Fruit fly (Drosophila melanogaster) whole organism, larva: Measurements from ENCODE around the gene gd.
A peak's percentile ranks its signal among the peaks of the same experiment; 100 is the strongest.

ENCODE experiments used
- noc ChIP-seq: fragments of 200-800 bp; sonication (Bioruptor generic); optimal IDR thresholded peaks from 3 replicates; lab custom pipeline; 2019; ENCODE audit warnings: missing biosample characterization, mild to moderate bottlenecking, missing genetic modification characterization, moderate library complexity

gd gene

DNA sequence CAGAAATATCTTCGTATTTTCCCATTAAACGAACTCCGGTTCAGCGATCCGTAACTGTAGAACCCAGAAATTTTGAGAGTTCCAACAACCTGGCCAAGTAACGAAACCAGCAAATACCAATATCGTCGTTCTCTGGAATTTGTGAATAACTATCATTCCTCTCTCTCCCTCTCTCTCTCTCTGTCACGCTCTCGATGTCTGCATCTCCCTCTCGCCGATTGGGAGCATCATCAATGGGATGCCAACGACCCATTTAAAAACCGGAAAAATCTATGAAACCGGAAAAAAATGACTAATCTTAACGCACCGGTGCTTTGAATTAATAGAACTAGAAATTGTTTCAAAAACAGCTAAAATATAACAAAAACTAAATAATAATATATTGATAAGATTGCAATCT lies 20.0 kb upstream of the gd start:
- TF ChIP-seq noc (tag; lab: Kevin White, UChicago), result no peak

DNA sequence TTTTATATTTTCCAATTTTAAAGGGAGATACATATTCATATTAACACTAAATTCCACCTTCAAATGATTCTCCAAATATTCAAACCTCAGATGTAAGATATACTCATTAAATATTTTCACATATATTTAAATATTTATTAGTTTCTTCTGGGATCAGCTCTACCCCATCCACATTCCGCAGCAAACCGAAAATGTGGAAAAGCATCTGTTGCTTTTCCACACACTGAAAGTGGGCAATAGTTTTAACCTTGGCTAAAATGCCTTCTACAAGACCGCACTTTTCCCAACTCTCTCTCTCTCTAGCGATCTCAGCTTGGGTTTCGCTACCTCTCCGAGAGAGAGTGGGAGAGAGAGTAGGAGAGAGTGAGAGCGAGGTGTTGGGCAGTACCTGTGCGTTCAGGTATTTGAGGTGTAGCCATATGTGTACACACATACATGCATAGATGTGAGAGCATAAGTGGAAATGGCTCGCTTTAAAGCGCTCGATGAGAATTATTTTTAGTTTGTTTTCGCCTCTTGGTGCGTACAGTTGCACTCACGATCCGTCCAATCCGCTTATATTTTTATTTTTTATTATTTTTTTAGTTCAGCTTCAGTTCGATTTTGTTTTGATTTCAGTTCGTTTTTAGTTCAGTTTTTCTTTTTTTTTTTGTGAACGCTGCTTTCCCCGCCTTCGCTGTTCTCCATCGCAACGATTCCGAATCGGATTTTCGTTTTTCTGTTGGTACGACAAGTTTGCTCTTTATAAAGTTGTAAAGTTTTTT lies 19.3 kb upstream of the gd start, which contains the start of gene CG1806:
Gene CG1806 (plus strand): TSS at position 499 of the 764 bp plus-strand sequence.
- TF ChIP-seq noc (tag; lab: Kevin White, UChicago), result no peak

DNA sequence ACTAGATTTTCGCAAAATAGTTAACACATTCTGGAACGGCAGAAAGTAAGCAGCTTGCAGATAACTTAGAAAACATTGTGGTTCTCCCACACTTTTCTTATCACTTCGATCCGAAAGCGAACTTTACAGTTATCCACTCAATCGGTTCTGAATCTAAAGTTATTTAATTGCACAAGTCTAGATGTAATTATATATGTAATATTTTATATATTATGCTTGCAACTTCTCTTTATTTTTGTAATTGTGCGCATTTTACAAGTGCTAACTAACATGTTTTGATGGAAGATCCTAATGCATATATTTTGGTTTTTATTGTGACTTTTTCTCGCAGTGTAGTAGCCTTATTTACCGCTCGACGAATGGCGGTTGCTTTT lies 16.8 kb upstream of the gd start:
- peak; percentile 12 for TF ChIP-seq noc (tag; lab: Kevin White, UChicago)

DNA sequence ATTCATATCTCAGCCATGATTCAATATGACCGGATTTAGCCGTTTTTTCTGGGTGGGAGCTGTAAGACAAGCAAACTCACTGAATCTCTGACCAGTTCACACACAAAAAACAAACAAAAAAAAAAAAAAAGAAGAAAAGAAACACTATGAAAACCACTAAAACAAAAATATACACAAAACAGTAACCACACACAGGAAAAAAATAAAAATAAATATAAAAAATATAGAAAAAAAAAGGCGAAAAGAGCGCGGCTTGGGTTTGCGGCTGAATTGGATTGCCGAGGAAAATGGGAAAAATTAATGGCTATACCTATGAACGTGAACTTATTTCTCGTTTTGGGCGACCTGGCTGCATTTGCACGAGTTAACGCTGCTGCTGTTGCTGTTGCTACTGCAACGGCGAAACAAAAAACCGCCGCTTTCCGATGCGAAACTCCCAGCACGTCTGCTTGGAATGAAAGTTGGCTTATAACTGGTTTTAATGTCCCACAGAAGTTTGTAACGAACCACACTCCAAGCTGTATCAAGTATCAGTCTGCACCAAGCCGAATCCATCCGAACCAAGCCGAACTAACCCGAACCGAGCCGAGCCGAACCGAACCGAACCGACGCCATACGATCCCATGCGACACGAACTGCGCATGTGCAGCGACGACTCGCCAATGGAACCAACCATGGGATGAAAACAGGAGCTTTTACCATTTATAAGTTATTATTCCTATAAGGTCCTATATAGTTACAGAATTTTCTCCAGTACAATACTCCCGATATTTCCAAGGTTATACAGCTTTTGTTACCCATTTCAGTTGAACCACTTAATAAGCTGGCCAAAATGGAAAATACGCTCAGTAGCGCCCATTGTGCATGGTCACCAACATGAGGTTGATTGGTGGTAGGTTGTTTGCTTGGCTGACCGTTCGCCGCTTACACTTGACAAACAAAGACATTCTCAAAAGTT lies 16.2 kb upstream of the gd start, which contains the start of gene fw:
Gene fw (minus strand): TSS at position 478 of the 958 bp plus-strand sequence.
- peak; percentile 42 for TF ChIP-seq noc (tag; lab: Kevin White, UChicago)

DNA sequence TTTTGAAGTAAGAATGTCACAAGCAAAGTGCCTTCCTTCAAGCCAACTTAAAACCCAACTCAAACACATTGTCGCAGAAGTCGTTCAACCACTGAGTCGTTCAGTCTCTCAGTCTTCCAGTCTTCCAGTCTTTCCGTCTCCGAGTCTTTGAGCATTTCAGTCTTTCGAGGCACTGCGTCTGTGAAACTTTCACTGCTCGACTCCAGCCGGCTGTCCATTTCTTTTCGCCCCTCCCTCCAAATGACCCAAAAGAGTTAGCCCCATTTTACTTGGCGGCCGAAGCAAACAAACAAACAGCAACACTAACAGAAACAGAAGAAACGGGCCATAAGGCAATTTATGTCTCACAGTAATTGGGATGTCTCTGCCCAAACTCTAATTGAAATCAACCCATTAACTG lies 13.4 kb upstream of the gd start:
- TF ChIP-seq noc (tag; lab: Kevin White, UChicago), result no peak

DNA sequence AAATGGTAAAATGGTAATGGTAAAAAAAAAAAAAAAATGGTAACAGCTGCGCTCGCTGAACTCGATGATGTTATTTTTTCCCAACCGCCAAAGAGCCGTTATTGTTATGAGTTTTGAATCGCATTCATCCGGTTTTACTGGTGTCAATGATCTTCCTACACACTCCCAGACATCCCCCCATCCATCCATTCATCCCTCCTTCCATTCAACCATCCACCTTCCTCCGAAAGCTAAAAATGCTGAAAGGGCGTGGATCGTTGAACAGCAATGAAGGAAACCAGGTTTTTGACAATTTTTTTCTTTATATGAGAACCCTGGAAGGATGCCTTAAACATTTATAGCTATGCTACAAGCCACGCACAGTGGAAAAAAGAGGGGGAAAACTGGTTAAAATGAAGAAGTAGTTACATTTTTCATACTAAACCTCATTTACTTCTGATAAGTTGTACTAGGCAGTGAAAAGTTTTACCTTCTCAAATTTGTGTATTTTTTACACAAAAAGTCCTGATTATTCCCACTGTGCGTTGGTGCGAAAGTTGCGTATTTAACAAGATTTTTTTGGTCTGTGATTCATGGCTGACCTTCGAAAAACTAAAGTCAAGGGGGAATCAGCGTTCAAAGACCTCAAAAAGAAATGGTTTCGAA lies 12.5 kb upstream of the gd start:
- no peak for TF ChIP-seq noc (tag; lab: Kevin White, UChicago)

DNA sequence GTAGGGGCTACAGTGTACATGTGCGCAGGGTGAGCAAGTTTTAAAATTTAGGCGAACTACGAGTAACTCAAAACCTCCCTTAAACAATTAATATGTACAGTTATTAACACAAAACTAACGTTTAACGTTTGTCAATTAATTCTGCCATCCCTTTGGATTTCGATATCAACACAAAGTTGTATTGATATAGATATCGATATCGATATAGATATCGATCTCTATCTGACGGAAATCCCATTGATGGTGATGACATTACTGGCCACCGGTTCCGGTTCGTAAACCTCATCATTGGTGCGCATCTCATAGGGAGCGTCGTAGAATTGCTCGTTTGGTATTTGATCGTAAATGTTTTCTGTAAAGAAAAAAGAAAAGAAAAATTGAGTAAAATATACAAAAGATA lies 5.7 kb upstream of the gd start:
- TF ChIP-seq noc (tag; lab: Kevin White, UChicago), result no peak

DNA sequence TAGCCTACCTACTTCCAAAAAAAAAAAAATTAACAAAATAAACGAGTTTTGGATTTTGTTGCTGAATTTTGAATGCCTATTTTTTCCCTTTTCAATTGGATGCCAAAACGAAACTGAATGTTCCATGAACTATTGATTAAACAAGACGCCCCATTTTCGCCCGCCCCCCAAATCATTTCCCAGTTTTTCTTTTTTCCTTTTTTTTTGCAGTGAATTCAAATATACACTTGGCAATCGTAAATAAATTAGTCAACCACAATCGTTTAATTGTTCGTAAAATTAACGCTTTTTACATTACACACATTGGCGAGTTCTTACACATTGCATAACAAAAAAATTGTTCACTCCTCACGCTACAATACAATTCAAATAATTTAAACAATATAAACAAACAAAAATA lies 5.1 kb upstream of the gd start, which contains the start of gene CG18130:
Gene CG18130 (minus strand): TSS at position 101 of the 400 bp plus-strand sequence.
- TF ChIP-seq noc (tag; lab: Kevin White, UChicago), result no peak

DNA sequence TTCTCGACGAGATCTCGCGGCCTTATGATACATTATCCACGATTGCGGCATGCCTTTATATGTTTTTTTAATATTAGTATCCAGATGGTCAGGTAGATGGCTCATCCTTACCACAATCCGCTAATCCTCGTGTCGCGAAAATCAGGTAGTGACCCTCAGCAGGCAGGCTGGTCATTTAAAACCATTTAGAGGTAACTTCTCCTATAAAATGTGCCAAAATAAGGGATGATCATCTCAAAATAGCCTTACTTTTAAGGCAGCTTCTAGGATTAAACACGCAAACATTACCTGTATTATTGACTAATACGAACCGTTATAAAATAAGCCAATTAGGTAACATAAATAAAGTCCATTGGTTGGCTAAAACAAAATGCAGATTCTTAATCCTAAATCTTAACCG lies 1.3 kb upstream of the gd start, which contains the start of gene tsg:
Gene tsg (minus strand): TSS at position 37 of the 400 bp plus-strand sequence.
- TF ChIP-seq noc (tag; lab: Kevin White, UChicago), result no peak

DNA sequence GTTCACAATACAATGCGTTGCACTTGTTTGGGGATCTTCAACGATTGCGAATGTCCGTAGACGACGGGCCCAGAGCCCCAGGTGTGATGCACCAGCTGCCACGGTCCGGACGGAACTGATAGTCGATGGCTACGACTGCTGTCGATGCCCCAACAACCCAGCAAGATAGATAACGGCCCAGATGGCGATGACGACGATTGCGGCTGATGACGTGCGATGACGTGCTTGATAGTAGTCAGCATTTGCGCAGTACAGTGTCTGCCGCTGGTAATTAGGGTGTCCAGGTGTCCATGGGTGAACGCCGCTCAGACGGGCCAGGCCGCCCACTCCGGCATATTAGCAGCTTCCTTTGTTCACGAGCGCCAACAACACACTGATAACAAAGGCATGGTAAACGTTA lies 2.6 kb downstream of the gd start, which contains the start of gene cac:
Gene cac (minus strand): TSS at position 101 of the 400 bp plus-strand sequence.
- TF ChIP-seq noc (tag; lab: Kevin White, UChicago), result no peak

DNA sequence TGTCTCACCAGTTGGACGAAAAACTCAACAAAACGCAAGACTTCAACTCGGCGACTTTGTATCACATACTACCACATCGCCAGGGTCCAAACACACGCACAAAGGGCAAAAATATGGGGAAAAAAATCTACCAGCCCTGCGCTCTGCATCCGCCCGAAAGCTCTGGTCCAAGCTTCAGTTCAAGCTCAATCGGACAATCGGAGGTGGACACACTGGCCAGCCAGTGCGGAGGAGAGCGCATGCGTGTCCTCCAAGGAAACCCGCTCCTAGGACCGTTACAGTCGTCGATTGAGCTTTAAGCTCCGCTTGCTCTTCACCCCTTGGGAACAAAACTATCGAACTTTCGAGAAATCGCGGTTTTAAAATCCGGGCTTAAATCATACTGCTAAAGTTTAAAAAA lies 3.7 kb downstream of the gd start:
- TF ChIP-seq noc (tag; lab: Kevin White, UChicago), result no peak
